Worm (Caenorhabditis elegans) whole organism, young adult: Measurements from ENCODE around the gene gcy-27.

ENCODE experiments used
- F10E7.11 ChIP-seq: sonication (generic microtip); optimal IDR thresholded peaks from 2 replicates; lab custom pipeline; 2017; ENCODE audit warnings: mild to moderate bottlenecking, missing genetic modification characterization, moderate library complexity, missing compliant biosample characterization
- F39B2.1 ChIP-seq: fragments of 200-800 bp; sonication (Bioruptor generic); IDR thresholded peaks from 2 replicates; pipeline ENCODE4 v1.3.6; 2022; ENCODE audit warnings: missing genetic modification reagents, missing genetic modification characterization, missing compliant biosample characterization
- F57C9.4 ChIP-seq: sonication (generic microtip); optimal IDR thresholded peaks from 2 replicates; lab custom pipeline; 2017; ENCODE audit warnings: mild to moderate bottlenecking, missing genetic modification characterization, missing compliant biosample characterization
- Y53G8AR.9 ChIP-seq: fragments of 200-800 bp; sonication (Bioruptor generic); conservative IDR thresholded peaks from 2 replicates; pipeline ENCODE4 v1.3.6; 2022; ENCODE audit warnings: missing genetic modification reagents, missing genetic modification characterization, missing compliant biosample characterization
- ZK185.1 ChIP-seq: sonication (generic microtip); optimal IDR thresholded peaks from 2 replicates; lab custom pipeline; 2016; ENCODE audit warnings: mild to moderate bottlenecking, missing genetic modification characterization, missing compliant biosample characterization; ENCODE audit not compliant: poor library complexity, severe bottlenecking
- akir-1 ChIP-seq: fragments of 200-800 bp; sonication (Bioruptor generic); optimal IDR thresholded peaks from 2 replicates; lab custom pipeline; 2018; ENCODE audit warnings: mild to moderate bottlenecking, missing genetic modification characterization, moderate library complexity, missing compliant biosample characterization
- ama-1 ChIP-seq, 3 experiments: fragments of 150-350 bp in 1 of 3; sonication (generic microtip) in 2 of 3; optimal IDR thresholded peaks; 2 replicates each; lab custom pipeline; 2014 to 2018; ENCODE audit warnings: missing biosample characterization in 2 of 3, missing genetic modification characterization in 2 of 3, missing genetic modification reagents in 2 of 3
- aptf-2 ChIP-seq: fragments of 200-800 bp; sonication (Bioruptor generic); conservative IDR thresholded peaks from 2 replicates; pipeline ENCODE4 v1.3.6; 2022; ENCODE audit warnings: missing genetic modification reagents, missing genetic modification characterization, missing compliant biosample characterization
- bed-1 ChIP-seq: fragments of 200-800 bp; sonication (Bioruptor generic); IDR thresholded peaks from 2 replicates; pipeline ENCODE4 v1.3.6; 2022; ENCODE audit warnings: missing genetic modification reagents, missing genetic modification characterization, missing compliant biosample characterization
- ccch-3 ChIP-seq: fragments of 200-800 bp; sonication (Bioruptor generic); optimal IDR thresholded peaks from 2 replicates; lab custom pipeline; 2018; ENCODE audit warnings: mild to moderate bottlenecking, missing genetic modification characterization, missing compliant biosample characterization
- cebp-1 ChIP-seq, 2 experiments: fragments of 200-800 bp in 1 of 2; sonication (Bioruptor generic) in 1 of 2; sonication (generic microtip) in 1 of 2; IDR thresholded peaks in 1 of 2; optimal IDR thresholded peaks in 1 of 2; 2 replicates each; pipeline versions ENCODE4 v1.3.6 to Lab custom; 2017 to 2022; ENCODE audit warnings: missing compliant biosample characterization in 2 of 2, missing genetic modification characterization in 2 of 2, mild to moderate bottlenecking in 1 of 2, missing genetic modification reagents in 1 of 2, moderate library complexity in 1 of 2
- die-1 ChIP-seq: sonication (generic microtip); optimal IDR thresholded peaks from 2 replicates; lab custom pipeline; 2016; ENCODE audit warnings: missing genotype, mild to moderate bottlenecking, missing genetic modification characterization, missing compliant biosample characterization
- dox-1 ChIP-seq: fragments of 200-800 bp; sonication (Bioruptor generic); IDR thresholded peaks from 2 replicates; pipeline ENCODE4 v1.3.6; 2022; ENCODE audit warnings: missing genetic modification reagents, missing genetic modification characterization, missing compliant biosample characterization
- dpff-1 ChIP-seq: sonication (generic microtip); optimal IDR thresholded peaks from 2 replicates; lab custom pipeline; 2017; ENCODE audit warnings: mild to moderate bottlenecking, missing genetic modification characterization, missing compliant biosample characterization
- dpl-1 ChIP-seq: fragments of 150-350 bp; optimal IDR thresholded peaks from 2 replicates; lab custom pipeline; 2014; ENCODE audit warnings: missing biosample characterization, missing genetic modification reagents, missing genetic modification characterization
- fkh-3 ChIP-seq: sonication (generic microtip); optimal IDR thresholded peaks from 2 replicates; lab custom pipeline; 2016; ENCODE audit warnings: mild to moderate bottlenecking, missing genetic modification characterization, missing compliant biosample characterization
- gei-17 ChIP-seq: fragments of 200-800 bp; sonication (Bioruptor generic); optimal IDR thresholded peaks from 2 replicates; lab custom pipeline; 2018; ENCODE audit warnings: mild to moderate bottlenecking, missing genetic modification characterization, missing compliant biosample characterization
- lin-40 ChIP-seq: sonication (generic microtip); optimal IDR thresholded peaks from 2 replicates; lab custom pipeline; 2016; ENCODE audit warnings: missing genetic modification characterization, mild to moderate bottlenecking, missing compliant biosample characterization, missing genotype, missing genetic modification reagents
- lir-1 ChIP-seq: fragments of 200-800 bp; sonication (Bioruptor generic); conservative IDR thresholded peaks from 2 replicates; pipeline ENCODE4 v1.3.6; 2022; ENCODE audit warnings: missing genetic modification reagents, missing genetic modification characterization, missing compliant biosample characterization
- nhr-80 ChIP-seq: sonication (generic microtip); optimal IDR thresholded peaks from 2 replicates; lab custom pipeline; 2016; ENCODE audit warnings: missing genetic modification characterization, missing compliant biosample characterization
- nhr-90 ChIP-seq: sonication (generic microtip); optimal IDR thresholded peaks from 2 replicates; lab custom pipeline; 2016; ENCODE audit warnings: missing genotype, mild to moderate bottlenecking, missing genetic modification characterization, missing compliant biosample characterization
- pha-4 ChIP-seq: fragments of 150-350 bp; sonication (generic microtip); optimal IDR thresholded peaks from 2 replicates; lab custom pipeline; 2014; ENCODE audit warnings: missing biosample characterization, missing genetic modification reagents, missing genetic modification characterization
- rec-8 ChIP-seq, 2 experiments: sonication (generic microtip); optimal IDR thresholded peaks; 2 replicates each; lab custom pipeline; 2016; ENCODE audit warnings: mild to moderate bottlenecking in 2 of 2, missing genetic modification characterization in 2 of 2, missing genetic modification reagents in 2 of 2, missing genotype in 2 of 2, missing biosample characterization in 1 of 2, missing compliant biosample characterization in 1 of 2, moderate library complexity in 1 of 2
- sea-2 ChIP-seq: fragments of 200-800 bp; sonication (Bioruptor generic); IDR thresholded peaks from 2 replicates; pipeline ENCODE4 v1.3.6; 2022; ENCODE audit warnings: missing genetic modification characterization, missing compliant biosample characterization
- snpc-1.1 ChIP-seq: sonication (generic microtip); optimal IDR thresholded peaks from 2 replicates; lab custom pipeline; 2017; ENCODE audit warnings: missing genetic modification characterization, mild to moderate bottlenecking, missing compliant biosample characterization, antibody characterized with exemption, moderate library complexity, missing genotype, missing genetic modification reagents; ENCODE audit not compliant: insufficient read depth
- snpc-3.4 ChIP-seq: sonication (generic microtip); optimal IDR thresholded peaks from 2 replicates; lab custom pipeline; 2017; ENCODE audit warnings: missing genetic modification characterization, mild to moderate bottlenecking, missing compliant biosample characterization, antibody characterized with exemption, moderate library complexity, missing genotype, missing genetic modification reagents
- snpc-4 ChIP-seq, 5 experiments: fragments of 150-350 bp in 1 of 5; sonication (generic microtip) in 4 of 5; optimal IDR thresholded peaks; 2 replicates each; lab custom pipeline; 2014 to 2018; ENCODE audit warnings: missing genetic modification characterization in 5 of 5, missing biosample characterization in 3 of 5, antibody characterized with exemption in 2 of 5, mild to moderate bottlenecking in 2 of 5, missing compliant biosample characterization in 2 of 5, missing genotype in 2 of 5, moderate library complexity in 2 of 5, missing genetic modification reagents in 1 of 5
- tbp1 ChIP-seq: fragments of 200-800 bp; sonication (Bioruptor generic); optimal IDR thresholded peaks from 2 replicates; lab custom pipeline; 2018; ENCODE audit warnings: mild to moderate bottlenecking, missing genetic modification characterization, missing compliant biosample characterization
- unc-130 ChIP-seq: sonication (generic microtip); optimal IDR thresholded peaks from 2 replicates; lab custom pipeline; 2016; ENCODE audit warnings: missing genetic modification reagents, missing genetic modification characterization, missing compliant biosample characterization
- unc-62 ChIP-seq: fragments of 150-350 bp; optimal IDR thresholded peaks from 2 replicates; lab custom pipeline; 2014; ENCODE audit warnings: missing biosample characterization, missing genetic modification reagents, missing genetic modification characterization
- zim-3 ChIP-seq: sonication (generic microtip); optimal IDR thresholded peaks from 2 replicates; lab custom pipeline; 2017; ENCODE audit warnings: mild to moderate bottlenecking, missing genetic modification characterization, moderate library complexity, missing compliant biosample characterization

Gene gcy-27

DNA sequence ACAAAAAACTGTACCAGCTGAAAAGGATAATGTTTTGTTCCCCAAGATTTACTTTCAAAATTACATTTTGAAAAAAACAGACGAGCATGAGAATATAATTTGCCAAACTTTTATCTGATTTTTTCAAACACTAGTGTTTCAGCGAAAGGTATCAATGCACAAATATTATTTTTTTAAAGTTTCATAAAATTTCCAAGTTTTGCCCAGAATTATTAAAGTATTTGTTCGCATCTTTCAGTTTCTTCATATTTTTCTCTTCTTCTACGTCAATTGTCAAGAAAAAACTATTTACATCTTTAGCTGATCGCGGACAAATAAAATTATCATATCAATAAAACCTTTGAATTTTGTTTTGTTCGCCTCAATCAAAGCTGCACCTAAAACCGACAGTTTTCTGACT, 586 bp upstream of the gcy-27 start, which contains the start of gene C06A12.8:
Gene C06A12.8 (plus strand): TSS at position 301 of the 400 bp plus-strand sequence.
- no peak for TF ChIP-seq tbp1 (GFP tag; lab: Kevin White, UChicago)
- TF ChIP-seq lin-40 (tag; lab: Kevin White, UChicago), result no peak
- TF ChIP-seq bed-1 (GFP tag; lab: Robert Waterston, UW), result no peak
- TF ChIP-seq rec-8 (tag; optimal IDR thresholded peaks at IDR 0.05; lab: Kevin White, UChicago), result no peak

DNA sequence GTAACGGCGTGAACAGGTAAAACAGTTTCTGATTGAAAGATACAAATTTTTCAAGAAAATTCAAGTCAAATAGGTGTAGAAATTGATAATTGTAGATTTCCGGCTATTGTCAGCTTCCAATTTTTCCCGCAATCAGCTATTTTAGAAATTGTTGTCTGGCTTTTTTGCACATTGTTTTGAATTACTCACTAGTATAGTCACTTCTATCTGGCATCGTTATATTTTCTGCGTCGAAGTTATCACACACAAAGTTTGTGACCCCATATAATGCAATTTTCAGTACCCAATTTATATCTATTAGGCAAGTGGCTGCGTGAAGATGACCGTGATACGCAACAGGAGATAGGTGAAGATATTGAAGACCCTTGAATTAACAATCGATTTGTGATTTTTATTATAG, 1.2 kb downstream of the gcy-27 start:
- TF ChIP-seq gei-17 (GFP tag; lab: Kevin White, UChicago) (no peak), sea-2 (GFP tag; lab: Robert Waterston, UW) (no peak), ama-1 (optimal IDR thresholded peaks at IDR 0.05; lab: Kevin White, UChicago) (no peak), ama-1 (GFP tag; optimal IDR thresholded peaks at IDR 0.05; lab: Kevin White, UChicago) (no peak), pha-4 (tag; lab: Kevin White, UChicago) (no peak), die-1 (no peak), unc-130 (GFP tag; lab: Kevin White, UChicago) (no peak), Y53G8AR.9 (GFP tag; lab: Robert Waterston, UW) (no peak), unc-62 (GFP tag; lab: Kevin White, UChicago) (no peak), snpc-4 (GFP tag; optimal IDR thresholded peaks at IDR 0.05; lab: Kevin White, UChicago) (no peak), snpc-4 (tag; optimal IDR thresholded peaks at IDR 0.05; lab: Kevin White, UChicago) (no peak)
- TF ChIP-seq, all 124 proteins: peak for 0

DNA sequence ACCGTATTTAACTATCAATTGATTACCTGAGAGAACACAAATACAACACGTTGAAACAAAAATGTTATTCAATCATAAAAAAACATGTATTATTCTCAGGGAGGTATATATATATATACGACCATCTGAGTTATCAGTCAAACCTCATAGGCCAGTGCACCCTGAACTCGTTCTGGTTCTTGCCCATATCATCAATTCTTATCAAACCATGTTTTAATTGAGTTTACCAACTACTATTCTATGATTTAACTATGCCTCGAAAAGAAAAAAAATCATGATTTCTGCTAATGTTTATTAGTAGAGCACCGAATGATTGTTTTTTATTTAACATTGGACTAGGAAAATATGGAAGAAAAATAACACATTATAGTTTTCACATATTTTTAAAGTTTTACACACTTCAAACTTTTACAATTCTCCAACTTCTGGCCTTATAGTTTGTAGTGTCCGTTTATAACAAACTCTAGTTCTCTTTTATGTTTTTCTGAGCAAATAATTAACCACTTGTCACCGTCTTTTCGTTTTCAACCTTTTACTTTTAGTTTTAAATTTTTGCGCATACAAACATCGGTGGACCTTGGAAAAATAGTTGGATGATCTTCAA, 4.1 kb downstream of the gcy-27 start:
- no peak for TF ChIP-seq aptf-2 (GFP tag; lab: Robert Waterston, UW)
- peak; percentile 56 for TF ChIP-seq nhr-80 (tag; lab: Kevin White, UChicago)

DNA sequence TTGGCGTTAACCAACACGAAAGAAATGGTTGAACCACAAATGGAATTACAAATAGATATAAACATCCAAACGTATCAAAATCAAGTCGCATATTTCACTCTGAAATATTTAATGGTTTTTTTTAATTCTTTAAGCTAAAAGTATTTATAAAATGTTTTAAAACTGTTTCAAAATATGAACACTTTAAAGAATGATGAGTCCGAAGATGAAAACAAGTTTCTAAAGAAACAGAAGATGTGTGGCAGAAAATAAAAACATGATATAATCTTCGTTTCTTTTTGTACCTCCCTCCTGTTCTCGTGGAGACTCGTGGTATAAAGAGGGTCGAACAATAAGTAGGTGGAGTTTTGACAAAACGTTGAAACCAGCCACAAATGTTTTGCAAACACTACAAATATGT, 5.2 kb downstream of the gcy-27 start, which contains the start of gene lact-6:
Gene lact-6 (minus strand): TSS at position 101 of the 400 bp plus-strand sequence.
- no peak for TF ChIP-seq unc-62 (GFP tag; lab: Kevin White, UChicago)
- no peak for TF ChIP-seq dpl-1 (GFP tag; lab: Kevin White, UChicago)
- TF ChIP-seq F39B2.1, result no peak
- TF ChIP-seq snpc-1.1, result no peak
- no peak for TF ChIP-seq F57C9.4 (tag; lab: Kevin White, UChicago)
- TF ChIP-seq snpc-3.4 (tag; lab: Kevin White, UChicago), result no peak
- TF ChIP-seq fkh-3 (tag; lab: Kevin White, UChicago), result no peak
- no peak for TF ChIP-seq zim-3
- TF ChIP-seq cebp-1 (GFP tag; IDR thresholded peaks at IDR 0.05; lab: Robert Waterston, UW), result no peak
- no peak for TF ChIP-seq cebp-1 (tag; optimal IDR thresholded peaks at IDR 0.05; lab: Kevin White, UChicago)
- no peak for TF ChIP-seq nhr-90 (tag; lab: Kevin White, UChicago)
- no peak for TF ChIP-seq lir-1 (GFP tag; lab: Robert Waterston, UW)
- TF ChIP-seq, all 124 proteins: peak for 0

DNA sequence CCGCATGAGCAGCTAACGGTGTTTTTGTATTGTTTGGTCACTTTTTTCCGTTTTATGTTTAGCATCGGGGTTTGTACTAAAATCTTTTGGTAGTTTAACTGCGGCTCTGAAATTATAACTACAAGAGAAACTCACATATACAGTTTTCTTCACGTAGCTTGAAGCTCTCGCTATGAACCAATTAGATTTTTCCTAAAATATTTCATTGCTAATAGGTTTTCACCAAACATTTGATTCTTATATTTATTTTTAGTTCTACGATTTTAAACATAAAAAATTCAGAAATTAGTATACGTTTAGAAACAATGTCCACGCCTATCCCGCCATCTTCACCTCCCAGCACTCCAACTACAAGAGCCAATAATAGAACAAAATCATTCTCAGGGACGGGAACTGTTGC, 9.0 kb downstream of the gcy-27 start, which contains the start of gene C06A12.3:
Gene C06A12.3 (plus strand): TSS at position 301 of the 400 bp plus-strand sequence.
- TF ChIP-seq akir-1 (GFP tag; lab: Kevin White, UChicago), result no peak
- no peak for TF ChIP-seq ZK185.1 (tag; lab: Kevin White, UChicago)
- TF ChIP-seq dox-1, result no peak
- no peak for TF ChIP-seq F10E7.11 (tag; lab: Kevin White, UChicago)
- TF ChIP-seq ama-1 (optimal IDR thresholded peaks at IDR 0.05; lab: Kevin White, UChicago), result no peak
- TF ChIP-seq ama-1 (GFP tag; optimal IDR thresholded peaks at IDR 0.05; lab: Kevin White, UChicago), result no peak
- no peak for TF ChIP-seq dpff-1 (tag; lab: Kevin White, UChicago)
- no peak for TF ChIP-seq ccch-3 (GFP tag; lab: Kevin White, UChicago)
- no peak for TF ChIP-seq snpc-1.1
